Worm (Caenorhabditis elegans): ENCODE measurements around the gene cct-7.

DNA sequence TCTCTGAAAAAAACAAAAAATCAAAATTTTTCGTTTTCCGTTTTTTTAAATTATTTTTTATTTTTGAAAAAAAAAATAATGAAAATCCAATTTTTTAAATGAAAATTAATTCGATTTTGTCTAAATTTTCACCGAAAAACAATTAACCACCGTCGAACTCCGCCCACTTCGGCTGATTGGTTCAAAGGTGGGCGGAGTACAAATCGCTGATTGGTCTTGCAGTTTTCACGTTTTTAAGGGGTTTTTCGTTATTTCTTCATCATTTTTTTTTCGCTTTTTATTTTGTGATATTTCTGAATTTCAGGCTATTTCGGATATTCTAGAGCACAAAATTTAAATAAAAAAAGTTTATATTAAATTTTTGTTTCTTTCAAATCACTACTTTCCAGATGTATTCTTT, 7.0 kb upstream of the cct-7 start:
- TF ChIP-seq sox-4 (tag; optimal IDR thresholded peaks at IDR 0.05): no peak
- no peak for TF ChIP-seq pax-1 (tag; optimal IDR thresholded peaks at IDR 0.05)
- TF ChIP-seq fkh-6 (tag; optimal IDR thresholded peaks at IDR 0.05): no peak
- TF ChIP-seq nhr-11 (tag; optimal IDR thresholded peaks at IDR 0.05): no peak
- TF ChIP-seq pag-3 (tag; optimal IDR thresholded peaks at IDR 0.05; ENCODE audit: borderline replicate concordance): no peak
- no peak for TF ChIP-seq ama-1 (optimal IDR thresholded peaks at IDR 0.05)
- no peak for TF ChIP-seq unc-42 (tag; optimal IDR thresholded peaks at IDR 0.05)
